Worm (Caenorhabditis elegans) whole organism, late embryonic: Measurements from ENCODE around the gene ace-1.

ENCODE experiments used
- lin-11 ChIP-seq: fragments of 200-800 bp; sonication (Bioruptor generic); optimal IDR thresholded peaks from 2 replicates; lab custom pipeline; 2018; ENCODE audit warnings: mild to moderate bottlenecking, missing genetic modification characterization, missing compliant biosample characterization
- nhr-11 ChIP-seq: fragments of 150-350 bp; optimal IDR thresholded peaks from 2 replicates; lab custom pipeline; 2014; ENCODE audit warnings: missing biosample characterization, missing genetic modification characterization
- odd-2 ChIP-seq: sonication (generic microtip); optimal IDR thresholded peaks from 2 replicates; lab custom pipeline; 2017; ENCODE audit warnings: antibody characterized with exemption, mild to moderate bottlenecking, missing genetic modification characterization, missing compliant biosample characterization

DNA sequence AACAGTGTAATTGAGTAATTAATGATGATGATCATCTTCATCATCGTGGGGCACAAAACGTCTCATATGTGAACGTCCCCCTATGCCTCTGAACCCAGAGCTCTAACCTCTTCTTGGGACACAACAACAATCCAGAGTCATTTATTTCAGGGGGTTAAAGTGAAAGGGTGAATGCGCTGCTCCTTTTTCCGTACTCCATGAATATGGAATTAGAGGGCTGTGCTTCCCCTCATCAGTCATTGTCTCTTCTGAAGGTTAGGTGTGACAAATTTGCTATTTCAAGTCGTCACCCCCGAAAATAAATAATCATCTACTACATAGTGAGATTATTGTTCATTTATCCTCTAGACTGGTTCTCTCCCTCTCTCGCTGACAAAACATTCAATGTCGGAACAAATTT is 35.2 kb downstream of the ace-1 start:
- TF ChIP-seq nhr-11 (no peak), odd-2 (tag; lab: Kevin White, UChicago) (no peak), lin-11 (tag; lab: Kevin White, UChicago) (no peak)
